Worm (Caenorhabditis elegans) whole organism, young adult: ENCODE data around the gene T04A11.4.
"Not testable (repeated sequence)": the region's sequence is repeated elsewhere in the genome, so short reads cannot be mapped to it uniquely, and the experiment has no call there.

Source experiments
- B0035.1 ChIP-seq: sonication (generic microtip); optimal IDR thresholded peaks from 2 replicates; lab custom pipeline; 2016; ENCODE audit warnings: missing genetic modification characterization, mild to moderate bottlenecking, missing compliant biosample characterization, missing genotype, missing genetic modification reagents
- B0261.1 ChIP-seq: sonication (generic microtip); optimal IDR thresholded peaks from 2 replicates; lab custom pipeline; 2016; ENCODE audit warnings: mild to moderate bottlenecking, missing genetic modification characterization, moderate library complexity, missing compliant biosample characterization
- B0336.3 ChIP-seq: fragments of 200-800 bp; sonication (Bioruptor generic); IDR thresholded peaks from 2 replicates; pipeline ENCODE4 v1.3.6; 2022; ENCODE audit warnings: missing genetic modification characterization, missing compliant biosample characterization
- D2030.7 ChIP-seq: fragments of 200-800 bp; sonication (Bioruptor generic); IDR thresholded peaks from 2 replicates; pipeline ENCODE4 v1.3.6; 2022; ENCODE audit warnings: missing genetic modification reagents, missing genetic modification characterization, missing compliant biosample characterization
- F23B12.7 ChIP-seq: sonication (generic microtip); optimal IDR thresholded peaks from 2 replicates; lab custom pipeline; 2017; ENCODE audit warnings: missing genetic modification characterization, mild to moderate bottlenecking, missing compliant biosample characterization, antibody characterized with exemption, moderate library complexity; ENCODE audit not compliant: insufficient read depth
- F39B2.1 ChIP-seq: fragments of 200-800 bp; sonication (Bioruptor generic); IDR thresholded peaks from 2 replicates; pipeline ENCODE4 v1.3.6; 2022; ENCODE audit warnings: missing genetic modification reagents, missing genetic modification characterization, missing compliant biosample characterization
- F52B5.7 ChIP-seq: sonication (generic microtip); optimal IDR thresholded peaks from 2 replicates; lab custom pipeline; 2016; ENCODE audit warnings: mild to moderate bottlenecking, missing genetic modification characterization, missing compliant biosample characterization
- F57C9.4 ChIP-seq: sonication (generic microtip); optimal IDR thresholded peaks from 2 replicates; lab custom pipeline; 2017; ENCODE audit warnings: mild to moderate bottlenecking, missing genetic modification characterization, missing compliant biosample characterization
- K11D2.4 ChIP-seq: fragments of 200-800 bp; sonication (Bioruptor generic); IDR thresholded peaks from 2 replicates; pipeline ENCODE4 v1.3.6; 2022; ENCODE audit warnings: missing genetic modification reagents, missing genetic modification characterization, missing compliant biosample characterization
- K12H6.12 ChIP-seq: fragments of 200-800 bp; sonication (Bioruptor generic); optimal IDR thresholded peaks from 2 replicates; lab custom pipeline; 2018; ENCODE audit warnings: mild to moderate bottlenecking, missing genetic modification characterization, missing compliant biosample characterization
- T07F8.4 ChIP-seq: sonication (generic microtip); optimal IDR thresholded peaks from 2 replicates; lab custom pipeline; 2016; ENCODE audit warnings: mild to moderate bottlenecking, missing genetic modification characterization, moderate library complexity, missing compliant biosample characterization
- T26A5.8 ChIP-seq: sonication (generic microtip); optimal IDR thresholded peaks from 2 replicates; lab custom pipeline; 2016; ENCODE audit warnings: missing genetic modification characterization, missing compliant biosample characterization
- Y53G8AR.9 ChIP-seq: fragments of 200-800 bp; sonication (Bioruptor generic); conservative IDR thresholded peaks from 2 replicates; pipeline ENCODE4 v1.3.6; 2022; ENCODE audit warnings: missing genetic modification reagents, missing genetic modification characterization, missing compliant biosample characterization
- akir-1 ChIP-seq: fragments of 200-800 bp; sonication (Bioruptor generic); optimal IDR thresholded peaks from 2 replicates; lab custom pipeline; 2018; ENCODE audit warnings: mild to moderate bottlenecking, missing genetic modification characterization, moderate library complexity, missing compliant biosample characterization
- ama-1 ChIP-seq, 3 experiments: fragments of 150-350 bp in 1 of 3; sonication (generic microtip) in 2 of 3; optimal IDR thresholded peaks; 2 replicates each; lab custom pipeline; 2014 to 2018; ENCODE audit warnings: missing biosample characterization in 2 of 3, missing genetic modification characterization in 2 of 3, missing genetic modification reagents in 2 of 3
- aptf-3 ChIP-seq: fragments of 200-800 bp; sonication (Bioruptor generic); IDR thresholded peaks from 2 replicates; pipeline ENCODE4 v1.3.6; 2022; ENCODE audit warnings: missing genetic modification characterization, missing compliant biosample characterization
- atf-7 ChIP-seq: sonication (generic microtip); optimal IDR thresholded peaks from 2 replicates; lab custom pipeline; 2017; ENCODE audit warnings: mild to moderate bottlenecking, missing genetic modification characterization, missing compliant biosample characterization
- athp-1 ChIP-seq: sonication (generic microtip); optimal IDR thresholded peaks from 2 replicates; lab custom pipeline; 2017; ENCODE audit warnings: mild to moderate bottlenecking, missing genetic modification characterization, missing compliant biosample characterization
- attf-5 ChIP-seq: fragments of 200-800 bp; sonication (Bioruptor generic); optimal IDR thresholded peaks from 2 replicates; lab custom pipeline; 2018; ENCODE audit warnings: mild to moderate bottlenecking, missing genetic modification characterization, missing compliant biosample characterization
- bed-1 ChIP-seq: fragments of 200-800 bp; sonication (Bioruptor generic); IDR thresholded peaks from 2 replicates; pipeline ENCODE4 v1.3.6; 2022; ENCODE audit warnings: missing genetic modification reagents, missing genetic modification characterization, missing compliant biosample characterization
- cebp-1 ChIP-seq, 2 experiments: fragments of 200-800 bp in 1 of 2; sonication (Bioruptor generic) in 1 of 2; sonication (generic microtip) in 1 of 2; IDR thresholded peaks in 1 of 2; optimal IDR thresholded peaks in 1 of 2; 2 replicates each; pipeline versions ENCODE4 v1.3.6 to Lab custom; 2017 to 2022; ENCODE audit warnings: missing compliant biosample characterization in 2 of 2, missing genetic modification characterization in 2 of 2, mild to moderate bottlenecking in 1 of 2, missing genetic modification reagents in 1 of 2, moderate library complexity in 1 of 2
- cebp-2 ChIP-seq: fragments of 200-800 bp; sonication (Bioruptor generic); IDR thresholded peaks from 2 replicates; pipeline ENCODE4 v1.3.6; 2022; ENCODE audit warnings: missing genetic modification characterization, missing compliant biosample characterization
- ceh-40 ChIP-seq: fragments of 200-800 bp; sonication (Bioruptor generic); IDR thresholded peaks from 2 replicates; pipeline ENCODE4 v1.3.6; 2022; ENCODE audit warnings: missing genetic modification characterization, missing compliant biosample characterization
- ceh-91 ChIP-seq: fragments of 200-800 bp; sonication (Bioruptor generic); IDR thresholded peaks from 2 replicates; pipeline ENCODE4 v1.3.6; 2022; ENCODE audit warnings: missing genetic modification reagents, missing genetic modification characterization, missing compliant biosample characterization
- dpl-1 ChIP-seq: fragments of 150-350 bp; optimal IDR thresholded peaks from 2 replicates; lab custom pipeline; 2014; ENCODE audit warnings: missing biosample characterization, missing genetic modification reagents, missing genetic modification characterization
- efl-1 ChIP-seq: fragments of 150-350 bp; optimal IDR thresholded peaks from 2 replicates; lab custom pipeline; 2014; ENCODE audit warnings: missing biosample characterization, missing genetic modification reagents, missing genetic modification characterization
- fkh-3 ChIP-seq: sonication (generic microtip); optimal IDR thresholded peaks from 2 replicates; lab custom pipeline; 2016; ENCODE audit warnings: mild to moderate bottlenecking, missing genetic modification characterization, missing compliant biosample characterization
- him-1 ChIP-seq: sonication (generic microtip); optimal IDR thresholded peaks from 2 replicates; lab custom pipeline; 2016; ENCODE audit warnings: missing genotype, missing genetic modification reagents, missing genetic modification characterization, missing compliant biosample characterization
- hsf-1 ChIP-seq: fragments of 200-800 bp; sonication (Bioruptor generic); IDR thresholded peaks from 2 replicates; pipeline ENCODE4 v1.3.6; 2022; ENCODE audit warnings: missing genetic modification reagents, missing genetic modification characterization, missing compliant biosample characterization
- lin-35 ChIP-seq, 3 experiments: fragments of 150-350 bp in 2 of 3; sonication (generic microtip) in 1 of 3; optimal IDR thresholded peaks; 2 replicates each; lab custom pipeline; 2014 to 2018; ENCODE audit warnings: missing biosample characterization in 3 of 3, missing genetic modification characterization in 3 of 3, missing genetic modification reagents in 3 of 3
- madf-6 ChIP-seq: fragments of 200-800 bp; sonication (Bioruptor generic); IDR thresholded peaks from 2 replicates; pipeline ENCODE4 v1.3.6; 2022; ENCODE audit warnings: missing genetic modification reagents, missing genetic modification characterization, missing compliant biosample characterization
- madf-8 ChIP-seq: fragments of 200-800 bp; sonication (Bioruptor generic); conservative IDR thresholded peaks from 2 replicates; pipeline ENCODE4 v1.3.6; 2022; ENCODE audit warnings: missing genetic modification reagents, missing genetic modification characterization, missing compliant biosample characterization
- nhr-80 ChIP-seq: sonication (generic microtip); optimal IDR thresholded peaks from 2 replicates; lab custom pipeline; 2016; ENCODE audit warnings: missing genetic modification characterization, missing compliant biosample characterization
- nhr-90 ChIP-seq: sonication (generic microtip); optimal IDR thresholded peaks from 2 replicates; lab custom pipeline; 2016; ENCODE audit warnings: missing genotype, mild to moderate bottlenecking, missing genetic modification characterization, missing compliant biosample characterization
- pbrm-1 ChIP-seq: fragments of 200-800 bp; sonication (Bioruptor generic); IDR thresholded peaks from 2 replicates; pipeline ENCODE4 v1.3.6; 2022; ENCODE audit warnings: missing genetic modification reagents, missing genetic modification characterization, missing compliant biosample characterization
- pha-4 ChIP-seq: fragments of 150-350 bp; sonication (generic microtip); optimal IDR thresholded peaks from 2 replicates; lab custom pipeline; 2014; ENCODE audit warnings: missing biosample characterization, missing genetic modification reagents, missing genetic modification characterization
- rcor-1 ChIP-seq: fragments of 200-800 bp; sonication (Bioruptor generic); IDR thresholded peaks from 2 replicates; pipeline ENCODE4 v1.3.6; 2022; ENCODE audit warnings: missing genetic modification reagents, missing genetic modification characterization, missing compliant biosample characterization
- sdz-38 ChIP-seq: sonication (generic microtip); optimal IDR thresholded peaks from 2 replicates; lab custom pipeline; 2016; ENCODE audit warnings: missing genotype, missing genetic modification characterization, missing compliant biosample characterization
- tbp1 ChIP-seq: fragments of 200-800 bp; sonication (Bioruptor generic); optimal IDR thresholded peaks from 2 replicates; lab custom pipeline; 2018; ENCODE audit warnings: mild to moderate bottlenecking, missing genetic modification characterization, missing compliant biosample characterization
- unc-130 ChIP-seq: sonication (generic microtip); optimal IDR thresholded peaks from 2 replicates; lab custom pipeline; 2016; ENCODE audit warnings: missing genetic modification reagents, missing genetic modification characterization, missing compliant biosample characterization
- unc-62 ChIP-seq: fragments of 150-350 bp; optimal IDR thresholded peaks from 2 replicates; lab custom pipeline; 2014; ENCODE audit warnings: missing biosample characterization, missing genetic modification reagents, missing genetic modification characterization
- zfh-2 ChIP-seq: fragments of 200-800 bp; sonication (Bioruptor generic); conservative IDR thresholded peaks from 2 replicates; pipeline ENCODE4 v1.3.6; 2022; ENCODE audit warnings: missing genetic modification reagents, missing genetic modification characterization, missing compliant biosample characterization
- ztf-25 ChIP-seq: fragments of 200-800 bp; sonication (Bioruptor generic); IDR thresholded peaks from 2 replicates; pipeline ENCODE4 v1.3.6; 2022; ENCODE audit warnings: missing genetic modification reagents, missing genetic modification characterization, missing compliant biosample characterization
- ztf-26 ChIP-seq: sonication (generic microtip); optimal IDR thresholded peaks from 2 replicates; lab custom pipeline; 2017; ENCODE audit warnings: missing genetic modification characterization, missing compliant biosample characterization
- ztf-3 ChIP-seq: fragments of 200-800 bp; sonication (Bioruptor generic); optimal IDR thresholded peaks from 2 replicates; lab custom pipeline; 2018; ENCODE audit warnings: mild to moderate bottlenecking, missing genetic modification characterization, missing compliant biosample characterization

The T04A11.4 gene

ce11 chrIV:12484479-12484878, at the start of gene T04A11.4:
Gene T04A11.4 (minus strand): TSS chrIV:12484579.
- not testable (repeated sequence) for TF ChIP-seq dpl-1; lin-35 (GFP tag; optimal IDR thresholded peaks at IDR 0.05; lab: Kevin White, UChicago); F39B2.1 (GFP tag; lab: Robert Waterston, UW)

- TF ChIP-seq fkh-3 (tag; lab: Kevin White, UChicago), result no peak
- TF ChIP-seq unc-130 (GFP tag; lab: Kevin White, UChicago), result no peak
- no peak for TF ChIP-seq zfh-2 (GFP tag; lab: Robert Waterston, UW)
- no peak for TF ChIP-seq F39B2.1 (GFP tag; lab: Robert Waterston, UW)
- no peak for TF ChIP-seq akir-1 (GFP tag; lab: Kevin White, UChicago)
- TF ChIP-seq unc-62, result no peak
- no peak for TF ChIP-seq ceh-91 (GFP tag; lab: Robert Waterston, UW)
- TF ChIP-seq K12H6.12 (tag; lab: Kevin White, UChicago), result no peak
- TF ChIP-seq F23B12.7 (tag; lab: Kevin White, UChicago), result no peak
- no peak for TF ChIP-seq F57C9.4
- no peak for TF ChIP-seq ceh-40 (GFP tag; lab: Robert Waterston, UW)
- TF ChIP-seq D2030.7 (GFP tag; lab: Robert Waterston, UW), result no peak
- no peak for TF ChIP-seq athp-1
- no peak for TF ChIP-seq him-1 (tag; lab: Kevin White, UChicago)
These were observed 47.1 kb upstream of the T04A11.4 start for ce11 chrIV:12531464-12531863.

ce11 chrIV:12531047-12531446, 46.7 kb upstream of the T04A11.4 start, which contains the start of gene F53B2.5:
Gene F53B2.5 (minus strand): TSS chrIV:12531147.
- TF ChIP-seq tbp1 (GFP tag; lab: Kevin White, UChicago) (no peak), bed-1 (GFP tag; lab: Robert Waterston, UW) (no peak), D2030.7 (GFP tag; lab: Robert Waterston, UW) (no peak), sdz-38 (tag; lab: Kevin White, UChicago) (no peak), Y53G8AR.9 (GFP tag; lab: Robert Waterston, UW) (no peak), F52B5.7 (no peak), K11D2.4 (no peak), atf-7 (tag; lab: Kevin White, UChicago) (no peak), rcor-1 (GFP tag; lab: Robert Waterston, UW) (no peak), B0035.1 (tag; lab: Kevin White, UChicago) (no peak), cebp-2 (no peak), ztf-26 (tag; lab: Kevin White, UChicago) (no peak), ztf-3 (no peak), lin-35 (GFP tag; optimal IDR thresholded peaks at IDR 0.05; lab: Kevin White, UChicago) (no peak), ama-1 (optimal IDR thresholded peaks at IDR 0.05; lab: Kevin White, UChicago) (no peak), ama-1 (GFP tag; optimal IDR thresholded peaks at IDR 0.05; lab: Kevin White, UChicago) (no peak), ceh-91 (GFP tag; lab: Robert Waterston, UW) (no peak)

- TF ChIP-seq T07F8.4 (no peak), T26A5.8 (tag; lab: Kevin White, UChicago) (no peak), aptf-3 (GFP tag; lab: Robert Waterston, UW) (no peak), ztf-25 (GFP tag; lab: Robert Waterston, UW) (no peak), madf-8 (GFP tag; lab: Robert Waterston, UW) (no peak), hsf-1 (GFP tag; lab: Robert Waterston, UW) (no peak), unc-62 (peak; percentile 83), nhr-90 (tag; lab: Kevin White, UChicago) (no peak), cebp-1 (GFP tag; IDR thresholded peaks at IDR 0.05; lab: Robert Waterston, UW) (peak; percentile 98), cebp-1 (tag; optimal IDR thresholded peaks at IDR 0.05; lab: Kevin White, UChicago) (peak; percentile 99), madf-6 (GFP tag; lab: Robert Waterston, UW) (no peak), B0336.3 (GFP tag; lab: Robert Waterston, UW) (no peak), nhr-80 (tag; lab: Kevin White, UChicago) (peak; percentile 91), efl-1 (no peak), pbrm-1 (GFP tag; lab: Robert Waterston, UW) (no peak), pha-4 (tag; lab: Kevin White, UChicago) (peak; percentile 85), atf-7 (tag; lab: Kevin White, UChicago) (peak; percentile 19), B0261.1 (tag; lab: Kevin White, UChicago) (no peak), attf-5 (GFP tag; lab: Kevin White, UChicago) (peak; percentile 84), ztf-3 (no peak), ceh-40 (GFP tag; lab: Robert Waterston, UW) (no peak)
These were observed 42.8 kb upstream of the T04A11.4 start, which contains the start of gene F53B2.8 for ce11 chrIV:12527217-12527616. Gene F53B2.8 (minus strand): TSS chrIV:12527396.
